Fruit fly (Drosophila melanogaster) whole organism, prepupa: Measurements from ENCODE around the gene Pxt.

Source experiments
- CG10669 ChIP-seq: fragments of 200-800 bp; sonication (Bioruptor generic); optimal IDR thresholded peaks from 3 replicates; lab custom pipeline; 2018; ENCODE audit warnings: missing biosample characterization, mild to moderate bottlenecking, missing genetic modification characterization, moderate library complexity
- CG11294 ChIP-seq: fragments of 200-800 bp; sonication (Bioruptor generic); IDR thresholded peaks from 2 replicates; pipeline ENCODE4 v1.3.6; 2022; ENCODE audit warnings: missing biosample characterization, missing genetic modification characterization
- CG16779 ChIP-seq: fragments of 200-800 bp; sonication (Bioruptor generic); optimal IDR thresholded peaks from 3 replicates; lab custom pipeline; 2017; ENCODE audit warnings: missing biosample characterization, mild to moderate bottlenecking, missing genetic modification characterization
- CG4318 ChIP-seq: fragments of 200-800 bp; sonication (Bioruptor generic); optimal IDR thresholded peaks from 3 replicates; lab custom pipeline; 2017; ENCODE audit warnings: missing biosample characterization, mild to moderate bottlenecking, missing genetic modification characterization
- CG6276 ChIP-seq: fragments of 200-800 bp; sonication (Bioruptor generic); optimal IDR thresholded peaks from 2 replicates; lab custom pipeline; 2017; ENCODE audit warnings: missing biosample characterization, mild to moderate bottlenecking, missing genetic modification characterization
- CG6854 ChIP-seq: fragments of 200-800 bp; sonication (Bioruptor generic); optimal IDR thresholded peaks from 2 replicates; lab custom pipeline; 2017; ENCODE audit warnings: missing biosample characterization, mild to moderate bottlenecking, missing genetic modification characterization
- CG8632 ChIP-seq: fragments of 200-800 bp; sonication (Bioruptor generic); optimal IDR thresholded peaks from 3 replicates; lab custom pipeline; 2016; ENCODE audit warnings: missing biosample characterization, missing genetic modification characterization
- Eip78C ChIP-seq: fragments of 200-800 bp; sonication (Bioruptor generic); peaks from one replicate; lab custom pipeline; 2016; ENCODE audit warnings: missing biosample characterization, missing genetic modification characterization
- Hr38 ChIP-seq: sonication (Bioruptor generic); optimal IDR thresholded peaks from 2 replicates; lab custom pipeline; 2016; ENCODE audit warnings: missing biosample characterization, missing genetic modification characterization
- Lpt ChIP-seq: fragments of 200-800 bp; sonication (Bioruptor generic); optimal IDR thresholded peaks from 3 replicates; lab custom pipeline; 2016; ENCODE audit warnings: missing biosample characterization, missing genetic modification characterization
- Met ChIP-seq: fragments of 200-800 bp; sonication (Bioruptor generic); optimal IDR thresholded peaks from 3 replicates; lab custom pipeline; 2016; ENCODE audit warnings: missing biosample characterization, missing genetic modification characterization
- Sox15 ChIP-seq: fragments of 200-800 bp; sonication (Bioruptor generic); optimal IDR thresholded peaks from 3 replicates; lab custom pipeline; 2016; ENCODE audit warnings: missing biosample characterization, missing genetic modification characterization
- salr ChIP-seq, 2 experiments: fragments of 200-800 bp; sonication (Bioruptor generic); optimal IDR thresholded peaks; 3 replicates each; lab custom pipeline; 2016 to 2018; ENCODE audit warnings: missing biosample characterization in 2 of 2, missing genetic modification characterization in 2 of 2, mild to moderate bottlenecking in 1 of 2

DNA sequence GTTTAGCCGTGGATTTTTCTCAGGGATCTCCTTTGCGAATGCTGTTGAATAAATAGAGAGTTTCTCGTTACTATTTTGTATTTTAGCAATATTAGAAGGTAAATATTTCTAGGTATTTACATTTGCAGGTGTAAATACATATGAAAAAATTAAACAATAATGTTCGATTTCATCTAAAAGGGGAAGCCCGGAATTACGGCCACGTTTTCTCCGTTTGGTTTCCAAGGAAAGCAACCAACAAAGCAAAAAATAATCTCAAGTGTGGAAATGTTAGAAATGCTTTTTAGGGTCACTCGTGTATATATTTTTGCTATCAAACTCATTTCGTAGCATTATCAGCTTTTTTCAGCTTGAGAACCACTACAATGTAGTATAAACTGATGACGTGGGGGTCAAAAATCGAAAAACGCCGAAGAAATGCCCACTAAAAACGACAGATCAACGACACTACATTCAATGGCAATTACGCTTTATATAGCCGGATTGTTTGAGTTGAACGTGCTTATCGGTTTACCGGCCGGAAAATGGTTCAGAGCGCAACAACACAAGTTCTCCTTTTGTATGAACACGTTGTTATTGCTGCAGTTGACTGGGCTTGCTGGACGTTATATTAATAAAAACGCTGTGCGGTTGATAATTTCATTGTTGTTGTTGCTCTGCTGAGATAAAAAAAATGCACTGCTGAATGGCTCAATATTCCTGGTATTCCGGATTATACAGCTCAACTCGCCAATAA, 40.9 kb upstream of the Pxt start:
- TF ChIP-seq Sox15 (GFP tag; lab: Kevin White, UChicago) (no peak), Hr38 (no peak), Met (GFP tag; lab: Kevin White, UChicago) (no peak), CG6276 (GFP tag; lab: Kevin White, UChicago) (no peak), CG16779 (no peak), CG8632 (GFP tag; lab: Kevin White, UChicago) (no peak), salr (GFP tag; optimal IDR thresholded peaks at IDR 0.05; lab: Kevin White, UChicago) (no peak), Eip78C (no peak), CG11294 (GFP tag; lab: Robert Waterston, UW) (no peak), CG6854 (GFP tag; lab: Kevin White, UChicago) (no peak), CG10669 (no peak), Lpt (GFP tag; lab: Kevin White, UChicago) (no peak), CG4318 (GFP tag; lab: Kevin White, UChicago) (no peak)
